Fruit fly (Drosophila melanogaster) ovary, adult (tissue): Measurements from ENCODE around the gene Tmx3.
A peak's percentile ranks its signal among the peaks of the same experiment; 100 is the strongest.

Experiments used
- CG17801 ChIP-seq: fragments of 200-800 bp; optimal IDR thresholded peaks from 2 replicates; lab custom pipeline; 2019; ENCODE audit warnings: missing biosample characterization, mild to moderate bottlenecking, missing genetic modification characterization, moderate library complexity; ENCODE audit not compliant: partially characterized antibody

Tmx3 gene

DNA sequence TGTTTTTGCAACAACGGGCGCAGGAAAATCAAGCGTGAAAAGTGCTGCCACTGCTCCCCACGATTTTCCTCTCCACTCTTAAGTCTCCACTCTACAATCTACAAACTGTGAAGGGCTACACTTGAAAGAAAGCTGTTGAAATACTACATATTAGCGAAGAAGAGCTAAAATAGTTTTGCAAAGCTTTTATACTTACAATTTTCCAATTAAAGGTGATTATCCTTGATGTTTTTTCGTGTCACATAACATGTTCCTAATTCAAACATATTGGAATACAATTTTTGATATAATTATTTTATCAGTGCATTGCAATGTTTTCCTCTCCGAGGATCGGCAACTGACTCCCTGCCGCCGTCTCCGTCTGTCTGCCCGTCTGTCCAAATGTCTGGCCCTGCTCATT is 11.0 kb upstream of the Tmx3 start:
- TF ChIP-seq CG17801, result no peak

- no peak for TF ChIP-seq CG17801
Measured at dm6 chr3L:16221278-16221677, 7.6 kb upstream of the Tmx3 start.

dm6 chr3L:16221800-16222199 is 7.1 kb upstream of the Tmx3 start:
- TF ChIP-seq CG17801, result no peak

DNA sequence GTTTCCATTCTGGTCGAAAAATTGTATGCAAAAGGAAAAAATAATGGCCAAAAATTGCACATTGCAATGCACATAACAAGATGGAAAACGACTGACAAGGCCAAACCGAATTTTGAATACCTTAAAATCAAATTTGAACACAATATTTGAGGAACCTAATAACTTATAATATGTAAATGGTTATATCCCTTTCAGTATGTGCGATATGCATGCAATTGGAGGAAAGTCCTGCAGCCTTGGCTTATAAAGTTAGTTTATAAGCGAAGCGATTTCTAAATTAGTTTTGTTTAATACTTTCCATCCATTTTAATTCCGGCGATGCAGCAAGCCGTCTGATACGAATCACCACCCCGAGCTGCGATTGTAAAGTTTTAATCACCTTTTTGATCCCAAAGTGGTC is 3.7 kb upstream of the Tmx3 start:
- no peak for TF ChIP-seq CG17801

dm6 chr3L:16231857-16232256 is 3.0 kb downstream of the Tmx3 start, which contains the start of the genes PDCD-5 and MED10:
Gene PDCD-5, minus strand, starts transcription at chr3L:16232038.
Gene MED10, plus strand, starts transcription at chr3L:16232084.
- TF ChIP-seq CG17801, result peak; percentile 60

dm6 chr3L:16232924-16233323 is 4.0 kb downstream of the Tmx3 start, which contains the start of gene Hsc20:
Gene Hsc20, plus strand, starts transcription at chr3L:16233127.
- TF ChIP-seq CG17801, result peak; percentile 11

DNA sequence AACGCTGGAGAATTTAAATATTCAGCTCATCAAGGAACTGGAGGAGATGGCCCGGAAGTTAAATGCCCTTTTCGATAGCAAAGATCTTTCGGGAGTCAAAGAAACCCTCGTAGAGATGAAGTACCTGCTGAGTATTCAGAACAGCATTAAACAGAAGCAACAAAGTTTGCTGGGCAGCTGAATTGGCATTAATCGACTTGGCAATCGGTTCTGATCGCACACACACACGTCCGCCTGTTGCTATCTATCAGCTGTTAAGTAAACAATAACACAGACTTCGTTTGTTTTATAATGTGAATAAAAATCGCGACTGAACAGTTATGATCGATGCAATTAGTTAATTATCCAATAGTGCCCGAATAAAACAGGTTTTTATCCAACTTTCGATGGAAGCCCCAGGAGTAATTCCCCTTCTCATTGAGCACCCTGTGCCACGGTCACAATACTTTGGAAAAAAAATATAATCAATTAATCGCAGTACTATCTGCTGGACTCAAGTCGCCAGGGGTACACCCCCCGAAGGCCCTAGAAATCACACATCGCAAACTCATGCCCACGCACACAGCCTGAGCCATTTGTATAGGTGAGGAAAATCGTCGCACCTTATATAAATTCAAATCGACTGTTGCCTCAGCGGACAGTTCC is 5.1 kb downstream of the Tmx3 start:
- no peak for TF ChIP-seq CG17801

dm6 chr3L:16241296-16241695 is 12.4 kb downstream of the Tmx3 start:
- no peak for TF ChIP-seq CG17801

- TF ChIP-seq CG17801, result no peak
Measured at dm6 chr3L:16252255-16252654, 23.4 kb downstream of the Tmx3 start, which contains the start of gene CG13055. Gene CG13055, minus strand, starts transcription at chr3L:16252355.

DNA sequence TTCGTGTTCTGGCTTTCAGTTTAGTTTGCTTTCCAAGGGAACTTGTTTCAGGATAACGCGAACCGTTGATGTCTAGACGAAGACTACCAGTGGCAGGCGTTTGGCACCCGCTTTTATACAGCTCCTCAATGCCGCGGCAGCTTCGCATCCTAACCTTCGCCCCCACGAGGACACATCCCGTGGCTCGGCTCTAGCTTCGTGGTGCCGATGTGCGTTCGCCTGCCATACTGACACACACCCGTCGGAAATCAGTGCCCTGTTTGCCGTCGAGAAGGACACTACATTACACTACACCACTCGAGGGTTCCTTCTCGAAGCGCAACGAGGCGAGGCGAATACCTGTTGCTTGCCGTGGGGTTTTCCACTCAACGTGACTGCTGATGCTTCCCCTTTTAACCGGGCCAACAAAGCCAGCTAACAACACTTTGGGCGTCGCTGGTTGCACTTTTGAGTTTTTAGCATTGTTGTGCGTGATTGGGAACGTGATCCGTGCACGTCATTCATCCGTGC is 28.3 kb downstream of the Tmx3 start, which contains the start of gene CG13054:
Gene CG13054 (minus strand): TSS at position 74 of the 510 bp plus-strand sequence.
- TF ChIP-seq CG17801, result no peak

DNA sequence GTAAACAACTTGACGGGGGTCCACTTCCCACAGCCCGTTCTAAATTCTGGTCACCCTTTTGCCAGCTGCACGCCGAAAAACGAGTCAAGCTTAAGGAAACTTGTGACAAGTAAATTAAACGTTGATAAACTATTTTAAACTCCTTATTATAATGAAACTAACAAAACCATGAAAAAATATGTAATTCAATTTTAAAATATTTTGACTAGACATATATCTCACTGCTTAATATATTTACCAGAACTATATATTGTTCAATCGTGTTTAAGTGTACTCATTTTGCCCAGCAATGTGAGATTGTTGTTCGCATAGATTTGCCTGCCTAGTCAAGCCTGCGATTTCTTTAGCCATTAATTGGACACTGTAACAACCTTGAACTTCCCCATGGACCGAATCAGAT is 30.7 kb downstream of the Tmx3 start, which contains the start of gene CG13053:
Gene CG13053 (minus strand): TSS at position 171 of the 400 bp plus-strand sequence.
- no peak for TF ChIP-seq CG17801

DNA sequence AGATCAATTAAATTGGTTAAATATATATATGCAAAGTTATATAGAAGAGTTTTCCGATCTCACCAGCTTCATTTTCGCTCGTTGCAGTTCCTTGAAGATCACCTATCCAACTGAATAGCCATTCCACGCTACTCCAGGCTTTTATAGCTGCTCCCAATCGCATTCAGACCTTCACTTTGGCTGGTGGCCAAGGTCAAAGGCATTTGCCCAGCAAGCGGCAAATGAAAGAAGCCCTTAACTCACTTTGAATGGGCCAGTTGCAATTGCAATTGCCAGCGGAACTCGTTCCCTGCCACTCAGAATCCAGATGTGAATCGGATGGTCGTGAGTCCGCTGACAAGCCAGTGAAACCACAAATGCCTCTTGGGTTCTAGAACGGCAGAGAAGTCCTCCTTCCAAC is 32.6 kb downstream of the Tmx3 start, which contains the start of gene CG34247:
Gene CG34247 (minus strand): TSS at position 101 of the 400 bp plus-strand sequence.
- TF ChIP-seq CG17801, result no peak

dm6 chr3L:16262440-16262839 is 33.5 kb downstream of the Tmx3 start, which contains the start of gene CG13071:
Gene CG13071, plus strand, starts transcription at chr3L:16262740.
- TF ChIP-seq CG17801, result no peak

- TF ChIP-seq CG17801, result no peak
Measured at dm6 chr3L:16263043-16263442, 34.1 kb downstream of the Tmx3 start, which contains the start of gene CG13070. Gene CG13070, plus strand, starts transcription at chr3L:16263343.

DNA sequence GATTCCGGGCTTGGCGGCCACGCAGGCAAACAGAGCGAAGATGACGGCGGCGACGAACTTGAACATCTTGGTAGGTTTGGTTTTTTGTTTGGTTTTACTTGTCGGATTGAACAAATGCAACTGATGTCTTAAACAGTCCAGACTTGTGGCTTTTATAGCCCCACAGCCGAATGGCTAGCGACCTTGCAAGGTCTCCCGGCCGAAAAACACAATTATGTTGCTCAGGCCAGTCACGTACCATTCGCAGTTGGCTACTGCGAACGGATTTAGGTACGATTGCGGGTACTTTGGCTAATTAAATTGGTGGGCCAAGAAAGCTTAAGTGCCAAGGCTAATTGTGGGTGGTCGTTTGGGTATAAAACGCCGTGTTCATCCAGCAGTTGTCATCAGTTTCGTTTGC is 36.1 kb downstream of the Tmx3 start, which contains the start of the genes CG13051 and CG13069:
Gene CG13051 (minus strand): TSS at position 101 of the 400 bp plus-strand sequence.
Gene CG13069 (plus strand): TSS at position 386 of the 400 bp plus-strand sequence.
- no peak for TF ChIP-seq CG17801

DNA sequence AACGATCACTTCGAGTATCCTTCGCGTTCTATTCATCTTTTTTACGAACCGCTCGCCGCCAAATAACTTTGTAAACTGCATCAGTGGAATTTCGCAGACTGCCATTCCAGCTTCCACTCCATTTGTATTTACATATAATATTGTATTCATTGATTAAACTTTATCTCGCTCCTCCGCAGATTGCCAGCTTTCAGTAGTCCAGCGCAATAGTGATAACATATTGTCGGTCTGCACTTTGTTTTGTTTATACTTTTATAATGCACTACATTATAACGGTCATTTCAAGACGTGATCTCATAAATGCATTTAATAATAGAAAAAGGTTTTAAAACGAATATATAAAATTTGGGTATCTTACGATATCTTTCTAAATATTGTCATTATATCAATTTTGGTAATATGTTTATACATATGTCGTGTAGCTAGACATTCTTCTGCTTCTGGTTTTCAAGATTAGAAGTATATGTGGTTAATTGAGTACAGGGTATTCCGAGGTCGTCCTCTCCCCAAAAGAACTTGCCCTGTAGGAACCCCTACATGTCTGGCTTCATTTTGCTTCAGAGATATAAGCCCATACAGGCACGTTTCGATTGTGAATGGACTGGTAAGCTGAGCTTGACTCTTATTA is 39.3 kb downstream of the Tmx3 start, which contains the start of gene CG4950:
Gene CG4950 (minus strand): TSS at position 51 of the 628 bp plus-strand sequence.
- no peak for TF ChIP-seq CG17801

DNA sequence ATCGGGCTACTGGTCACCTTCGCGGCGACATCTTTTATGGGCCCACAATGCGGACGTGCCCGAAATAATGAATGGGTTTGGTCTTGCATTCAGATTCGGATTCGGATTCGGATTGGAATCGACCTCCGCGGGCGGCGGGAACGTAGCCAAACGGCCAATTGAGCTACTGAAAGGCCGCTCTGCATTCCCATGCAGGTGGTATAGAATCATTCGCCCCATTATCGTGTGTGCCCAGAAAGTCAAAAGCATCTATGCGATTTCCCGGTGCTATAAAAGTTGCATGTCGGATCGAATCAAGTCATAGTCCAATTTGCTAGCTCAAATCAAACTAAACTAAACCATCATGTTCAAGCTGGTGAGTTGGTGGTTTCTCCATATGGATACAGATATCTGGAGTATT is 40.2 kb downstream of the Tmx3 start, which contains the start of gene CG13068:
Gene CG13068 (plus strand): TSS at position 301 of the 400 bp plus-strand sequence.
- TF ChIP-seq CG17801, result no peak
